Worm (Caenorhabditis elegans): ENCODE data around the gene meg-1.

The meg-1 gene

DNA sequence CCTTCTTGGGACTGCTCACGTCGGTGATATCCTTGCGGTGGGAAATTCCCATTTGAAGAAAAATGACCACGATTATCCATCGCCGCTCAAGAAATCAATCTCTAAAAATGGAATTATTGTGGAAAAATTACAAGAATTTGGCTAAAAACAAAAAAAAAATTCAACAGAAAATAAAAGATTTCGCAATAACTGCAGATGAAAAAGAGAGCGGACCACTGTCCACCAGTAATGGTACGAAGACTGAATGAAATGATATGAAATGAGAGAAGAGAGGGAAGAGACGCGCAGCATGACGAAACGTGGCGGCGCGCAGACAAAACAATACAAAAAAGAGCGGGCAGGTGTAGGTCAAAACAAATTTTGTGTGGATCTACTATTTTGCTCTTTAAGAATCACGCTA lies at the start of gene meg-1:
Gene meg-1 (minus strand): TSS at position 101 of the 400 bp plus-strand sequence.
- TF ChIP-seq hlh-4 (tag; optimal IDR thresholded peaks at IDR 0.05) (no peak), nhr-85 (tag) (peak; percentile 30)

DNA sequence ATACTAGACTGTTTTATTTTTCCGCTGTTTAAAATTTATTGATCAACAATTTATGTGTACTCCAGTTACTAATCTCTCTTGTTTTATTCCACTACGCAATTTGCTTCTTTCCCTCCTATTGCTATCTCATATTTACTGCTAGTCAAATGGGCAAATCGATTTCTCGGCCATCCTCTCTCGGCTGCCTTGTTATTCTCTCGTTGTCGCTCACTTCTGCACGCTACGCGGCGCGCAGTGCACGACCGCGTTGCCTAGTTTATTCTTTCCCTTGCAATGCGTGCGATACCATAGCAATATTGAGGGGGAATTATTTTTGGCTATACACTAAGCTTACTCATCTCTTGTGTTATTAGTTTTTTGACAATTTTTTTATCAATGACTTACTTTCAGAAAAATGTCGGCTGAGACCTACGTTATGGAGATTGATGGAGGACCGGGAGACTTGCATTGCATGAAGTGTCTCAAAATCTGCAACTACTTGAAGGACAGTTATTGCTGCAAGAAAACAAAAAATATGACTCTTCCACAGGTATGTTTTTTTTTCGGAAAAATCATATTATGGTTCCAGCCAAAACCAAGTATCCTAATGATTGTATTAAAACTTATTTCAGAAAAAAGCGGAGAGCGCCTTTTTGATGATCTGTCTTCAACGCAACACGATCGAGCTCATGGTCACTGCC lies 48.1 kb upstream of the meg-1 start, which contains the start of gene F48F7.6:
Gene F48F7.6 (plus strand): TSS at position 391 of the 680 bp plus-strand sequence.
- TF ChIP-seq dpl-1 (GFP tag; optimal IDR thresholded peaks at IDR 0.05) = peak in 1 of 3 experiments; percentile 7
- no peak for TF ChIP-seq ces-1 (GFP tag; optimal IDR thresholded peaks at IDR 0.05)
- peak in 1 of 2 experiments; percentile 46 for TF ChIP-seq mdl-1 (tag; optimal IDR thresholded peaks at IDR 0.05)
- no peak for TF ChIP-seq hlh-17 (GFP tag; optimal IDR thresholded peaks at IDR 0.05; ENCODE audit: borderline replicate concordance)
- peak; percentile 59 for TF ChIP-seq snu-23 (GFP tag; optimal IDR thresholded peaks at IDR 0.05)
- TF ChIP-seq F16B12.6 (tag; optimal IDR thresholded peaks at IDR 0.05) = no peak
- TF ChIP-seq egl-27 (tag; optimal IDR thresholded peaks at IDR 0.05) = no peak
- peak; percentile 5 for TF ChIP-seq jun-1 (tag; optimal IDR thresholded peaks at IDR 0.05)
- TF ChIP-seq lir-3 (tag; optimal IDR thresholded peaks at IDR 0.05; ENCODE audit: poor library complexity) = no peak
- peak; percentile 27 for TF ChIP-seq fos-1 (tag; optimal IDR thresholded peaks at IDR 0.05)
- TF ChIP-seq elt-2 (tag; optimal IDR thresholded peaks at IDR 0.05) = no peak
- peak; percentile 19 for TF ChIP-seq lin-15B (tag; optimal IDR thresholded peaks at IDR 0.05)
- no peak for TF ChIP-seq pax-3 (tag; optimal IDR thresholded peaks at IDR 0.05)
- no peak for TF ChIP-seq vab-15 (tag; optimal IDR thresholded peaks at IDR 0.05)
- no peak for TF ChIP-seq mef-2 (tag; optimal IDR thresholded peaks at IDR 0.05)
- peak in 1 of 3 experiments; percentile 45 for TF ChIP-seq ceh-82 (tag; optimal IDR thresholded peaks at IDR 0.05)
- TF ChIP-seq unc-86 (tag; optimal IDR thresholded peaks at IDR 0.05) = no peak
- no peak for TF ChIP-seq unc-98 (GFP tag; IDR thresholded peaks at IDR 0.05)
- TF ChIP-seq C16A3.4 (tag; optimal IDR thresholded peaks at IDR 0.05) = peak; percentile 40
- no peak for TF ChIP-seq nhr-11 (tag; optimal IDR thresholded peaks at IDR 0.05)
- no peak for TF ChIP-seq snpc-4 (tag; optimal IDR thresholded peaks at IDR 0.05)
- peak; percentile 55 for TF ChIP-seq dsc-1 (tag; optimal IDR thresholded peaks at IDR 0.05)
- TF ChIP-seq ceh-63 (GFP tag; optimal IDR thresholded peaks at IDR 0.05) = no peak
- peak; percentile 39 for TF ChIP-seq mep-1 (tag; optimal IDR thresholded peaks at IDR 0.05)
- TF ChIP-seq skn-1 (tag; optimal IDR thresholded peaks at IDR 0.05) = peak; percentile 38
- peak; percentile 3 for TF ChIP-seq rnt-1 (tag; optimal IDR thresholded peaks at IDR 0.05)
- peak; percentile 55 for TF ChIP-seq blmp-1 (tag; optimal IDR thresholded peaks at IDR 0.05)
- TF ChIP-seq xbp-1 (tag; optimal IDR thresholded peaks at IDR 0.05) = peak; percentile 11
- TF ChIP-seq nhr-71 (tag; optimal IDR thresholded peaks at IDR 0.05) = peak; percentile 54
- TF ChIP-seq swsn-7 (tag; optimal IDR thresholded peaks at IDR 0.05) = peak; percentile 26
- no peak for TF ChIP-seq tlp-1 (tag; optimal IDR thresholded peaks at IDR 0.05)
- peak; percentile 59 for TF ChIP-seq nhr-47 (tag; optimal IDR thresholded peaks at IDR 0.05)
- TF ChIP-seq lsy-2 (tag; optimal IDR thresholded peaks at IDR 0.05) = peak in 1 of 2 experiments; percentile 62
- TF ChIP-seq lin-14 (GFP tag; optimal IDR thresholded peaks at IDR 0.05) = peak; percentile 53
- peak; percentile 22; the same call in 1 of the 2 replicates for TF ChIP-seq nhr-19 (GFP tag; conservative IDR thresholded peaks at IDR 0.05)
- TF ChIP-seq tbx-2 (tag; optimal IDR thresholded peaks at IDR 0.05) = peak; percentile 46
- TF ChIP-seq lin-35 (GFP tag; optimal IDR thresholded peaks at IDR 0.05) = peak; percentile 37 to 62
- TF ChIP-seq sup-37 (GFP tag; optimal IDR thresholded peaks at IDR 0.05) = no peak
- peak; percentile 6 for TF ChIP-seq aly-2 (tag; optimal IDR thresholded peaks at IDR 0.05)
- TF ChIP-seq nhr-20 (tag; optimal IDR thresholded peaks at IDR 0.05) = peak; percentile 55
- TF ChIP-seq elt-3 (tag; optimal IDR thresholded peaks at IDR 0.05) = peak in 1 of 6 experiments; percentile 11
- TF ChIP-seq efl-1 (optimal IDR thresholded peaks at IDR 0.05) = peak in 1 of 2 experiments; percentile 12
- TF ChIP-seq efl-1 (GFP tag; optimal IDR thresholded peaks at IDR 0.05 in 1 of 2) = no peak
